Fruit fly (Drosophila melanogaster): ENCODE results near the gene CG31323.

The CG31323 gene

DNA sequence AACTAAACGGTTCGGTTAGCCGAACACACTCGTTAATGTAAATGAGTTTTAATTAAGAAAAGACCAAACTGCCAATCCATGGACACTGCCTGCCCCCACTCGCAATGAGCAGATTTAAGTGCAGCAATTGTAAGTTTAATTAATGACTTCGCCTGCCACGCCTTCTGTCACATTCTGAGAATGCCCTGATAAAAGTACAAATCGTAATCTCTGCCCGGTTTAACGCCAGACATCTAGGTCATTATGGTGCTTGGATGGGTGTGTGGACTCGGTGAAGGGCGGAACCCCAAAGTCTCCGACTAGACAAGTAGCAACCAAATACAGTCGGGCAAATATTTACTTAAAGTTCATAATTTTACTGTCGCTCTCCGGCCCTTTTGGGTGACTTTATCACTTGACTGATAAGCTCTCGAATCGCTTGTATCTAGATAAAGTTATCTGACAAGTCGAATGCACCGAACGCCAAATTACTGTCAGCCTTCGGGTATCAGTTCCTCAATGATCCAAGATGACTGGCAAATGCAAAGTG is 51.5 kb downstream of the CG31323 start (continued):
- TF ChIP-seq Elba2 (GFP tag; optimal IDR thresholded peaks at IDR 0.05) (no peak), Dip2 (GFP tag; IDR thresholded peaks at IDR 0.05) (no peak), CG6254 (GFP tag; optimal IDR thresholded peaks at IDR 0.05) (no peak), Hr78 (GFP tag; optimal IDR thresholded peaks at IDR 0.05) (peak in 1 of 2 experiments; percentile 46), h (optimal IDR thresholded peaks at IDR 0.05) (no peak), sug (tag; optimal IDR thresholded peaks at IDR 0.05) (peak; percentile 35), PHDP (tag; optimal IDR thresholded peaks at IDR 0.05) (peak; percentile 36), CG5245 (GFP tag; optimal IDR thresholded peaks at IDR 0.05) (no peak), CG12071 (GFP tag; optimal IDR thresholded peaks at IDR 0.05) (peak; percentile 13), Six4 (GFP tag; optimal IDR thresholded peaks at IDR 0.05) (no peak), Hmx (GFP tag; optimal IDR thresholded peaks at IDR 0.05) (no peak), wek (GFP tag; optimal IDR thresholded peaks at IDR 0.05) (no peak), CG1647 (GFP tag; optimal IDR thresholded peaks at IDR 0.05) (no peak), CG3281 (GFP tag; optimal IDR thresholded peaks at IDR 0.05) (peak; percentile 12), Nf-YA (GFP tag; IDR thresholded peaks at IDR 0.05) (no peak), CG14441 (GFP tag; IDR thresholded peaks at IDR 0.05) (0 out of 2 replicates have a peak, but pooled peaks have one; percentile 6), CG3838 (GFP tag; optimal IDR thresholded peaks at IDR 0.05) (no peak), CG15601 (tag; optimal IDR thresholded peaks at IDR 0.05) (peak; percentile 40), CG32767 (GFP tag; IDR thresholded peaks at IDR 0.05) (no peak), CG3065 (GFP tag; optimal IDR thresholded peaks at IDR 0.05) (no peak), az2 (GFP tag; optimal IDR thresholded peaks at IDR 0.05) (no peak), CG15514 (GFP tag; optimal IDR thresholded peaks at IDR 0.05) (no peak), CG10147 (GFP tag; optimal IDR thresholded peaks at IDR 0.05) (no peak), CG7786 (GFP tag; optimal IDR thresholded peaks at IDR 0.05) (no peak), ERR (GFP tag; optimal IDR thresholded peaks at IDR 0.05) (no peak), Sry-β (GFP tag; optimal IDR thresholded peaks at IDR 0.05) (no peak), dmrt99B (tag; optimal IDR thresholded peaks at IDR 0.05) (no peak), CG4424 (GFP tag; optimal IDR thresholded peaks at IDR 0.05) (no peak), hb (GFP tag; IDR thresholded peaks at IDR 0.05; ENCODE audit: partially characterized antibody) (no peak), salm (tag; optimal IDR thresholded peaks at IDR 0.05) (peak; percentile 38), CG1529 (GFP tag; optimal IDR thresholded peaks at IDR 0.05) (peak; percentile 8), pfk (GFP tag; optimal IDR thresholded peaks at IDR 0.05) (no peak), tll (GFP tag; optimal IDR thresholded peaks at IDR 0.05) (no peak), CG2678 (tag; optimal IDR thresholded peaks at IDR 0.05) (peak; percentile 32), Sin3A (optimal IDR thresholded peaks at IDR 0.05) (no peak), CG4617 (GFP tag; optimal IDR thresholded peaks at IDR 0.05; ENCODE audit: borderline replicate concordance) (no peak), Mad (GFP tag; optimal IDR thresholded peaks at IDR 0.05) (no peak), CG10209 (GFP tag; optimal IDR thresholded peaks at IDR 0.05) (no peak), CG4404 (GFP tag; IDR thresholded peaks at IDR 0.05) (no peak), bsh (GFP tag; optimal IDR thresholded peaks at IDR 0.05) (peak in 1 of 2 experiments; percentile 14), luna (GFP tag; optimal IDR thresholded peaks at IDR 0.05) (no peak), Pdp1 (GFP tag; optimal IDR thresholded peaks at IDR 0.05) (peak in 1 of 2 experiments; percentile 6), Ptx1 (GFP tag; IDR thresholded peaks at IDR 0.05) (no peak), H15 (GFP tag; IDR thresholded peaks at IDR 0.05) (no peak), maf-S (GFP tag; optimal IDR thresholded peaks at IDR 0.05) (no peak), exex (tag; optimal IDR thresholded peaks at IDR 0.05) (peak; percentile 19), CG2202 (tag; optimal IDR thresholded peaks at IDR 0.05) (peak; percentile 11), ato (GFP tag; IDR thresholded peaks at IDR 0.05; ENCODE audit: partially characterized antibody) (no peak), CG10431 (GFP tag; optimal IDR thresholded peaks at IDR 0.05) (peak; percentile 22), CG17361 (GFP tag; IDR thresholded peaks at IDR 0.05) (peak; percentile 33; the same call in 1 of the 3 replicates)
